Fruit fly (Drosophila melanogaster) whole organism, embryonic: ENCODE data around the gene CG4709.
A peak's percentile ranks its signal among the peaks of the same experiment; 100 is the strongest.

Experiments used
- B-H1 ChIP-seq: fragments of 200-800 bp; sonication (Bioruptor generic); IDR thresholded peaks from 3 replicates; pipeline ENCODE4 v1.3.6; 2022; ENCODE audit warnings: missing biosample characterization, missing genetic modification characterization
- Blimp-1 ChIP-seq: fragments of 200-800 bp; sonication (Bioruptor generic); optimal IDR thresholded peaks from 3 replicates; lab custom pipeline; 2018; ENCODE audit warnings: missing biosample characterization, missing genetic modification characterization, mild to moderate bottlenecking, moderate library complexity, missing genetic modification reagents
- CG1024 ChIP-seq: fragments of 200-800 bp; sonication (Bioruptor generic); IDR thresholded peaks from 2 replicates; pipeline ENCODE4 v1.3.6; 2022; ENCODE audit warnings: missing biosample characterization, missing genetic modification characterization
- CG10274 ChIP-seq: fragments of 200-800 bp; sonication (Bioruptor generic); optimal IDR thresholded peaks from 3 replicates; lab custom pipeline; 2017; ENCODE audit warnings: missing biosample characterization, mild to moderate bottlenecking, missing genetic modification characterization
- CG11093 ChIP-seq: fragments of 200-800 bp; sonication (Bioruptor generic); IDR thresholded peaks from 3 replicates; pipeline ENCODE4 v1.3.6; 2022; ENCODE audit warnings: missing biosample characterization, missing genetic modification characterization
- CG12744 ChIP-seq: fragments of 200-800 bp; sonication (Bioruptor generic); optimal IDR thresholded peaks from 2 replicates; lab custom pipeline; 2016; ENCODE audit warnings: missing biosample characterization, missing genetic modification characterization
- CG14667 ChIP-seq: fragments of 200-800 bp; sonication (Bioruptor generic); IDR thresholded peaks from 2 replicates; pipeline ENCODE4 v1.3.6; 2022; ENCODE audit warnings: missing biosample characterization, missing genetic modification characterization
- CG1792 ChIP-seq: fragments of 200-800 bp; sonication (Bioruptor generic); optimal IDR thresholded peaks from 2 replicates; lab custom pipeline; 2016; ENCODE audit warnings: missing biosample characterization, missing genetic modification characterization
- CG18011 ChIP-seq: fragments of 200-800 bp; sonication (Bioruptor generic); optimal IDR thresholded peaks from 2 replicates; lab custom pipeline; 2017; ENCODE audit warnings: missing biosample characterization, missing genetic modification characterization, mild to moderate bottlenecking, moderate library complexity, missing genotype
- CG18476 ChIP-seq: fragments of 200-800 bp; sonication (Bioruptor generic); optimal IDR thresholded peaks from 2 replicates; lab custom pipeline; 2016; ENCODE audit warnings: missing biosample characterization, mild to moderate bottlenecking, missing genetic modification characterization
- CG32767 ChIP-seq: fragments of 200-800 bp; sonication (Bioruptor generic); IDR thresholded peaks from 2 replicates; pipeline ENCODE4 v1.3.6; 2022; ENCODE audit warnings: missing biosample characterization, missing genetic modification characterization
- CG34224 ChIP-seq: fragments of 200-800 bp; sonication (Bioruptor generic); IDR thresholded peaks from 3 replicates; pipeline ENCODE4 v1.3.6; 2022; ENCODE audit warnings: missing biosample characterization, missing genetic modification characterization; ENCODE audit not compliant: partially characterized antibody
- CG34376 ChIP-seq: fragments of 200-800 bp; sonication (Bioruptor generic); optimal IDR thresholded peaks from 2 replicates; lab custom pipeline; 2018; ENCODE audit warnings: missing biosample characterization, mild to moderate bottlenecking, missing genetic modification characterization
- CG4730 ChIP-seq: fragments of 200-800 bp; sonication (Bioruptor generic); IDR thresholded peaks from 2 replicates; pipeline ENCODE4 v1.3.6; 2022; ENCODE audit warnings: missing biosample characterization, missing genetic modification characterization
- CG4854 ChIP-seq: fragments of 200-800 bp; sonication (Bioruptor generic); optimal IDR thresholded peaks from 2 replicates; lab custom pipeline; 2016; ENCODE audit warnings: missing biosample characterization, missing genetic modification characterization, inconsistent platforms
- CG6272 ChIP-seq: fragments of 200-800 bp; sonication (Bioruptor generic); IDR thresholded peaks from 2 replicates; pipeline ENCODE4 v1.3.6; 2022; ENCODE audit warnings: missing biosample characterization, missing genetic modification characterization
- CG6654 ChIP-seq: fragments of 200-800 bp; sonication (Bioruptor generic); optimal IDR thresholded peaks from 2 replicates; lab custom pipeline; 2017; ENCODE audit warnings: missing biosample characterization, mild to moderate bottlenecking, missing genetic modification characterization
- CG6683 ChIP-seq: fragments of 200-800 bp; sonication (Bioruptor generic); optimal IDR thresholded peaks from 2 replicates; lab custom pipeline; 2017; ENCODE audit warnings: missing biosample characterization, mild to moderate bottlenecking, missing genetic modification characterization, missing genetic modification reagents
- CG7786 ChIP-seq: fragments of 200-800 bp; sonication (Bioruptor generic); optimal IDR thresholded peaks from 2 replicates; lab custom pipeline; 2016; ENCODE audit warnings: missing biosample characterization, missing genetic modification characterization
- CG7839 ChIP-seq: fragments of 200-800 bp; sonication (Bioruptor generic); optimal IDR thresholded peaks from 3 replicates; lab custom pipeline; 2018; ENCODE audit warnings: missing biosample characterization, mild to moderate bottlenecking, missing genetic modification characterization, moderate library complexity
- CG9797 ChIP-seq: fragments of 200-800 bp; sonication (Bioruptor generic); optimal IDR thresholded peaks from 3 replicates; lab custom pipeline; 2018; ENCODE audit warnings: missing biosample characterization, mild to moderate bottlenecking, missing genetic modification characterization
- CoRest ChIP-seq: fragments of 200-800 bp; sonication (Bioruptor generic); optimal IDR thresholded peaks from 3 replicates; lab custom pipeline; 2018; ENCODE audit warnings: missing biosample characterization, mild to moderate bottlenecking, missing genetic modification characterization, moderate library complexity
- Dll ChIP-seq: fragments of 200-800 bp; sonication (Bioruptor generic); IDR thresholded peaks from 4 replicates; pipeline ENCODE4 v1.3.6; 2022; ENCODE audit warnings: missing biosample characterization, missing genetic modification characterization; ENCODE audit not compliant: partially characterized antibody
- Doc3 ChIP-seq: fragments of 200-800 bp; sonication (Bioruptor generic); IDR thresholded peaks from 3 replicates; pipeline ENCODE4 v1.3.6; 2022; ENCODE audit warnings: missing biosample characterization, missing genetic modification characterization; ENCODE audit not compliant: partially characterized antibody
- Drgx ChIP-seq: fragments of 200-800 bp; sonication (Bioruptor generic); IDR thresholded peaks from 2 replicates; pipeline ENCODE4 v1.3.6; 2022; ENCODE audit warnings: missing biosample characterization, missing genetic modification characterization
- E2f1 ChIP-seq: fragments of 200-800 bp; sonication (Bioruptor generic); IDR thresholded peaks from 2 replicates; pipeline ENCODE4 v1.3.6; 2022; ENCODE audit warnings: missing biosample characterization, missing genetic modification characterization
- Eip74EF ChIP-seq, 2 experiments: fragments of 200-800 bp in 1 of 2; fragments of >200 bp in 1 of 2; sonication (Bioruptor generic) in 1 of 2; optimal IDR thresholded peaks; 2 replicates each; lab custom pipeline; 2017 to 2019; ENCODE audit warnings: missing biosample characterization in 2 of 2, missing genetic modification characterization in 2 of 2, mild to moderate bottlenecking in 1 of 2, moderate library complexity in 1 of 2
- Fer1 ChIP-seq: fragments of 200-800 bp; sonication (Bioruptor generic); optimal IDR thresholded peaks from 2 replicates; lab custom pipeline; 2017; ENCODE audit warnings: missing biosample characterization, mild to moderate bottlenecking, missing genetic modification characterization
- Gsc ChIP-seq: fragments of 200-800 bp; sonication (Bioruptor generic); IDR thresholded peaks from 2 replicates; pipeline ENCODE4 v1.3.6; 2022; ENCODE audit warnings: missing biosample characterization, missing genetic modification characterization
- H15 ChIP-seq: fragments of 200-800 bp; sonication (Bioruptor generic); IDR thresholded peaks from 3 replicates; pipeline ENCODE4 v1.3.6; 2022; ENCODE audit warnings: missing biosample characterization, missing genetic modification characterization
- Lhr ChIP-seq: fragments of 200-800 bp; sonication (Bioruptor generic); optimal IDR thresholded peaks from 3 replicates; lab custom pipeline; 2017; ENCODE audit warnings: mild to moderate bottlenecking, missing biosample characterization, missing genetic modification reagents, missing genetic modification characterization
- Ptx1 ChIP-seq: fragments of 200-800 bp; sonication (Bioruptor generic); IDR thresholded peaks from 2 replicates; pipeline ENCODE4 v1.3.6; 2022; ENCODE audit warnings: missing biosample characterization, missing genetic modification characterization
- Ravus ChIP-seq: fragments of 200-800 bp; sonication (Bioruptor generic); IDR thresholded peaks from 2 replicates; pipeline ENCODE4 v1.3.6; 2022; ENCODE audit warnings: missing biosample characterization, missing genetic modification characterization
- Trl ChIP-seq, 3 experiments: fragments of >200 bp in 2 of 3; fragments of 200-800 bp in 1 of 3; sonication (Bioruptor generic) in 1 of 3; optimal IDR thresholded peaks; 2 replicates in 1 of 3; 3 replicates in 2 of 3; lab custom pipeline; 2016 to 2017; ENCODE audit warnings: missing biosample characterization in 1 of 3, missing genetic modification characterization in 1 of 3
- ac ChIP-seq: fragments of 200-800 bp; sonication (Bioruptor generic); optimal IDR thresholded peaks from 3 replicates; lab custom pipeline; 2017; ENCODE audit warnings: missing biosample characterization, mild to moderate bottlenecking, missing genetic modification characterization
- al ChIP-seq: fragments of 200-800 bp; sonication (Bioruptor generic); IDR thresholded peaks from 2 replicates; pipeline ENCODE4 v1.3.6; 2022; ENCODE audit warnings: missing biosample characterization, missing genetic modification characterization
- dmrt11E ChIP-seq: fragments of 200-800 bp; sonication (Bioruptor generic); optimal IDR thresholded peaks from 3 replicates; lab custom pipeline; 2018; ENCODE audit warnings: missing biosample characterization, mild to moderate bottlenecking, missing genetic modification characterization, moderate library complexity
- fd102C ChIP-seq: fragments of 200-800 bp; sonication (Bioruptor generic); optimal IDR thresholded peaks from 2 replicates; lab custom pipeline; 2018; ENCODE audit warnings: missing biosample characterization, mild to moderate bottlenecking, missing genetic modification characterization, moderate library complexity
- ham ChIP-seq: fragments of 200-800 bp; sonication (Bioruptor generic); IDR thresholded peaks from 2 replicates; pipeline ENCODE4 v1.3.6; 2022; ENCODE audit warnings: missing biosample characterization, missing genetic modification characterization
- jing ChIP-seq: fragments of 200-800 bp; sonication (Bioruptor generic); optimal IDR thresholded peaks from 2 replicates; lab custom pipeline; 2018; ENCODE audit warnings: missing biosample characterization, mild to moderate bottlenecking, missing genetic modification characterization
- oc ChIP-seq: fragments of 200-800 bp; sonication (Bioruptor generic); optimal IDR thresholded peaks from 2 replicates; lab custom pipeline; 2018; ENCODE audit warnings: missing biosample characterization, mild to moderate bottlenecking, missing genetic modification characterization, moderate library complexity
- pita ChIP-seq: fragments of 200-800 bp; sonication (Bioruptor generic); optimal IDR thresholded peaks from 2 replicates; lab custom pipeline; 2017; ENCODE audit warnings: missing biosample characterization, mild to moderate bottlenecking, missing genetic modification characterization
- pzg ChIP-seq: fragments of 200-800 bp; sonication (Bioruptor generic); optimal IDR thresholded peaks from 3 replicates; lab custom pipeline; 2018; ENCODE audit warnings: missing biosample characterization, mild to moderate bottlenecking, missing genetic modification characterization, moderate library complexity
- sc ChIP-seq, 3 experiments: fragments of >200 bp in 2 of 3; fragments of 200-800 bp in 1 of 3; sonication (Bioruptor generic) in 1 of 3; optimal IDR thresholded peaks; 2 replicates in 2 of 3; 3 replicates in 1 of 3; lab custom pipeline; 2017; ENCODE audit warnings: mild to moderate bottlenecking in 1 of 3, missing biosample characterization in 1 of 3, missing genetic modification characterization in 1 of 3, missing genetic modification reagents in 1 of 3
- scrt ChIP-seq: fragments of 200-800 bp; sonication (Bioruptor generic); optimal IDR thresholded peaks from 2 replicates; lab custom pipeline; 2018; ENCODE audit warnings: missing biosample characterization, mild to moderate bottlenecking, missing genetic modification characterization, moderate library complexity
- sna ChIP-seq: fragments of 200-800 bp; sonication (Bioruptor generic); IDR thresholded peaks from 2 replicates; pipeline ENCODE4 v1.3.6; 2022; ENCODE audit warnings: missing biosample characterization, missing genetic modification characterization; ENCODE audit not compliant: partially characterized antibody
- sr ChIP-seq: fragments of 200-800 bp; sonication (Bioruptor generic); IDR thresholded peaks from 3 replicates; pipeline ENCODE4 v1.3.6; 2022; ENCODE audit warnings: missing biosample characterization, missing genetic modification characterization
- tna ChIP-seq: fragments of 200-800 bp; sonication (Bioruptor generic); IDR thresholded peaks from 2 replicates; pipeline ENCODE4 v1.3.6; 2022; ENCODE audit warnings: missing biosample characterization, missing genetic modification characterization; ENCODE audit not compliant: partially characterized antibody
- wdn ChIP-seq: fragments of 200-800 bp; sonication (Bioruptor generic); IDR thresholded peaks from 2 replicates; pipeline ENCODE4 v1.3.6; 2022; ENCODE audit warnings: missing biosample characterization, missing genetic modification characterization

The CG4709 gene

DNA sequence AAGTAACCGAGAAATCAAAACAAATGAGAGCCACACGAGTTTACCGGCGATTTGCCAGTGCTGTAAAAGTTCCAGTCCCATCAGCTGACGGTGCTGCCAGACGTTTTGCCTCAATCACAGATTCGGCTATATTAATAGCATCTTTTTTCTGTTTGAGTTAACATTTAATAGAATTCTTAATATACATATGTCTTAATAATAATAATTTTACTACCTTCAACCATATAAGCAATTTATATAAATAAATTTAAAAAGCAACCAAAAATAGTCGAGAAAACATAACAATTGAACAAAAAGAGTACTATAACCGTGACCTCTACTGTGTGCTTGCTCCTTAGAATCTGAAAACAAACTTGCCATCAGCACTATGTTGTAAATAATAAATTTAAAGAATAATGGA lies at the start of gene CG4709, which contains the start of gene CG13126 (continued):
- TF ChIP-seq Ravus (GFP tag; lab: Robert Waterston, UW) (peak; percentile 67), CG34376 (GFP tag; lab: Kevin White, UChicago) (peak; percentile 72), sr (GFP tag; lab: Robert Waterston, UW) (no peak), Eip74EF (GFP tag; optimal IDR thresholded peaks at IDR 0.05; lab: Kevin White, UChicago) (peak in 1 of 2 experiments; percentile 94), CG6272 (GFP tag; lab: Robert Waterston, UW) (peak; percentile 86), oc (peak; percentile 81), Blimp-1 (GFP tag; lab: Kevin White, UChicago) (peak; percentile 94), CG10274 (peak; percentile 16), al (peak; percentile 78), CG6654 (peak; percentile 73), sna (GFP tag; lab: Robert Waterston, UW) (no peak), pzg (GFP tag; lab: Kevin White, UChicago) (peak; percentile 59), CG4730 (GFP tag; lab: Robert Waterston, UW) (peak; percentile 86), H15 (peak; percentile 80), CG18476 (GFP tag; lab: Kevin White, UChicago) (peak; percentile 81), tna (no peak), scrt (peak; percentile 87), Ptx1 (peak; percentile 93), CG18011 (GFP tag; lab: Kevin White, UChicago) (peak; percentile 64), CG14667 (peak; percentile 84), jing (peak; percentile 41), E2f1 (GFP tag; lab: Robert Waterston, UW) (peak; percentile 87), CG1792 (GFP tag; lab: Kevin White, UChicago) (peak; percentile 36), CG1024 (peak; percentile 66; the same call in 1 of the 2 replicates), CG32767 (GFP tag; lab: Robert Waterston, UW) (peak; percentile 88), Trl (optimal IDR thresholded peaks at IDR 0.05; lab: Kevin White, UChicago) (no peak), Trl (GFP tag; optimal IDR thresholded peaks at IDR 0.05; lab: Kevin White, UChicago) (peak; percentile 40), Fer1 (peak; percentile 94), ac (GFP tag; lab: Kevin White, UChicago) (peak; percentile 39), ham (GFP tag; lab: Robert Waterston, UW) (no peak), Dll (GFP tag; lab: Robert Waterston, UW) (no peak), CoRest (tag; lab: Kevin White, UChicago) (peak; percentile 93), B-H1 (peak; percentile 73), Lhr (GFP tag; lab: Kevin White, UChicago) (peak; percentile 79), wdn (GFP tag; lab: Robert Waterston, UW) (peak; percentile 71; the same call in 1 of the 2 replicates), pita (GFP tag; lab: Kevin White, UChicago) (no peak), CG7839 (tag; lab: Kevin White, UChicago) (peak; percentile 94), CG11093 (GFP tag; lab: Robert Waterston, UW) (peak; percentile 85), Doc3 (GFP tag; lab: Robert Waterston, UW) (no peak), CG4854 (GFP tag; lab: Kevin White, UChicago) (peak; percentile 64), sc (optimal IDR thresholded peaks at IDR 0.05; lab: Kevin White, UChicago) (no peak), sc (GFP tag; optimal IDR thresholded peaks at IDR 0.05; lab: Kevin White, UChicago) (peak; percentile 82), CG12744 (GFP tag; lab: Kevin White, UChicago) (no peak), CG7786 (peak; percentile 9), Gsc (GFP tag; lab: Robert Waterston, UW) (peak; percentile 64), Drgx (GFP tag; lab: Robert Waterston, UW) (peak; percentile 91), CG6683 (GFP tag; lab: Kevin White, UChicago) (peak; percentile 84), dmrt11E (tag; lab: Kevin White, UChicago) (peak; percentile 94), CG9797 (GFP tag; lab: Kevin White, UChicago) (peak; percentile 43), fd102C (GFP tag; lab: Kevin White, UChicago) (peak; percentile 59), CG34224 (GFP tag; lab: Robert Waterston, UW) (no peak)
